Fruit fly (Drosophila melanogaster) whole organism, embryonic: ENCODE data around the gene spz3.

Experiments used
- CG10147 ChIP-seq: fragments of 200-800 bp; sonication (Bioruptor generic); optimal IDR thresholded peaks from 2 replicates; lab custom pipeline; 2019; ENCODE audit warnings: missing biosample characterization, mild to moderate bottlenecking, missing genetic modification characterization, moderate library complexity
- CG10321 ChIP-seq: fragments of 200-800 bp; sonication (Bioruptor generic); IDR thresholded peaks from 2 replicates; pipeline ENCODE4 v1.3.6; 2022; ENCODE audit warnings: missing biosample characterization, missing genetic modification characterization
- CG12071 ChIP-seq: fragments of 200-800 bp; sonication (Bioruptor generic); optimal IDR thresholded peaks from 3 replicates; lab custom pipeline; 2018; ENCODE audit warnings: missing biosample characterization, mild to moderate bottlenecking, missing genetic modification characterization
- CG12104 ChIP-seq: fragments of 200-800 bp; sonication (Bioruptor generic); optimal IDR thresholded peaks from 3 replicates; lab custom pipeline; 2016; ENCODE audit warnings: missing biosample characterization, missing genetic modification characterization
- CG12155 ChIP-seq: fragments of 200-800 bp; sonication (Bioruptor generic); optimal IDR thresholded peaks from 3 replicates; lab custom pipeline; 2016; ENCODE audit warnings: missing biosample characterization, missing genetic modification characterization
- CG13123 ChIP-seq: fragments of 200-800 bp; sonication (Bioruptor generic); optimal IDR thresholded peaks from 2 replicates; lab custom pipeline; 2016; ENCODE audit warnings: missing biosample characterization, missing genetic modification characterization
- CG14667 ChIP-seq: fragments of 200-800 bp; sonication (Bioruptor generic); IDR thresholded peaks from 2 replicates; pipeline ENCODE4 v1.3.6; 2022; ENCODE audit warnings: missing biosample characterization, missing genetic modification characterization
- CG14710 ChIP-seq: fragments of 200-800 bp; sonication (Bioruptor generic); optimal IDR thresholded peaks from 3 replicates; lab custom pipeline; 2019; ENCODE audit warnings: missing biosample characterization, mild to moderate bottlenecking, missing genetic modification characterization, moderate library complexity
- CG14965 ChIP-seq: fragments of 200-800 bp; sonication (Bioruptor generic); optimal IDR thresholded peaks from 2 replicates; lab custom pipeline; 2016; ENCODE audit warnings: missing biosample characterization, missing genetic modification characterization, borderline replicate concordance
- CG15269 ChIP-seq: fragments of 200-800 bp; sonication (Bioruptor generic); optimal IDR thresholded peaks from 2 replicates; lab custom pipeline; 2018; ENCODE audit warnings: missing biosample characterization, mild to moderate bottlenecking, missing genetic modification characterization, moderate library complexity
- CG16779 ChIP-seq: fragments of 200-800 bp; sonication (Bioruptor generic); IDR thresholded peaks from 2 replicates; pipeline ENCODE4 v1.3.6; 2022; ENCODE audit warnings: missing biosample characterization, missing genetic modification characterization
- CG17361 ChIP-seq: fragments of 200-800 bp; sonication (Bioruptor generic); IDR thresholded peaks from 3 replicates; pipeline ENCODE4 v1.3.6; 2022; ENCODE audit warnings: missing biosample characterization, missing genetic modification characterization
- CG17385 ChIP-seq: fragments of 200-800 bp; sonication (Bioruptor generic); optimal IDR thresholded peaks from 3 replicates; lab custom pipeline; 2018; ENCODE audit warnings: missing biosample characterization, mild to moderate bottlenecking, missing genetic modification characterization
- CG17829 ChIP-seq: fragments of 200-800 bp; optimal IDR thresholded peaks from 2 replicates; lab custom pipeline; 2019; ENCODE audit warnings: missing biosample characterization, mild to moderate bottlenecking, missing genetic modification characterization, moderate library complexity
- CG1832 ChIP-seq: fragments of 200-800 bp; sonication (Bioruptor generic); optimal IDR thresholded peaks from 2 replicates; lab custom pipeline; 2017; ENCODE audit warnings: missing biosample characterization, mild to moderate bottlenecking, missing genetic modification characterization, inconsistent platforms
- CG2202 ChIP-seq: fragments of 200-800 bp; sonication (Bioruptor generic); optimal IDR thresholded peaks from 2 replicates; lab custom pipeline; 2018; ENCODE audit warnings: missing biosample characterization, mild to moderate bottlenecking, missing genetic modification characterization
- CG33213 ChIP-seq: fragments of 200-800 bp; sonication (Bioruptor generic); optimal IDR thresholded peaks from 3 replicates; lab custom pipeline; 2016; ENCODE audit warnings: missing biosample characterization, missing genetic modification characterization
- CG3407 ChIP-seq: fragments of 200-800 bp; sonication (Bioruptor generic); optimal IDR thresholded peaks from 2 replicates; lab custom pipeline; 2018; ENCODE audit warnings: missing biosample characterization, mild to moderate bottlenecking, missing genetic modification characterization
- CG4328 ChIP-seq: fragments of 200-800 bp; sonication (Bioruptor generic); optimal IDR thresholded peaks from 3 replicates; lab custom pipeline; 2017; ENCODE audit warnings: missing biosample characterization, missing genetic modification reagents, missing genetic modification characterization
- CG4617 ChIP-seq: fragments of 200-800 bp; sonication (Bioruptor generic); optimal IDR thresholded peaks from 3 replicates; lab custom pipeline; 2016; ENCODE audit warnings: missing biosample characterization, missing genetic modification characterization, borderline replicate concordance
- CG6683 ChIP-seq: fragments of 200-800 bp; sonication (Bioruptor generic); optimal IDR thresholded peaks from 2 replicates; lab custom pipeline; 2017; ENCODE audit warnings: missing biosample characterization, mild to moderate bottlenecking, missing genetic modification characterization, missing genetic modification reagents
- CG7372 ChIP-seq: fragments of 200-800 bp; sonication (Bioruptor generic); IDR thresholded peaks from 2 replicates; pipeline ENCODE4 v1.3.6; 2022; ENCODE audit warnings: missing biosample characterization, missing genetic modification characterization
- CTCF ChIP-seq: fragments of 200-800 bp; sonication (Bioruptor generic); optimal IDR thresholded peaks from 2 replicates; lab custom pipeline; 2017; ENCODE audit warnings: missing biosample characterization, mild to moderate bottlenecking, missing genetic modification characterization, moderate library complexity
- CoRest ChIP-seq: fragments of 200-800 bp; sonication (Bioruptor generic); optimal IDR thresholded peaks from 3 replicates; lab custom pipeline; 2018; ENCODE audit warnings: missing biosample characterization, mild to moderate bottlenecking, missing genetic modification characterization, moderate library complexity
- Dek ChIP-seq: fragments of 200-800 bp; sonication (Bioruptor generic); optimal IDR thresholded peaks from 3 replicates; lab custom pipeline; 2019; ENCODE audit warnings: missing biosample characterization, mild to moderate bottlenecking, missing genetic modification characterization, moderate library complexity
- H2.0 ChIP-seq: fragments of 200-800 bp; sonication (Bioruptor generic); IDR thresholded peaks from 2 replicates; pipeline ENCODE4 v1.3.6; 2022; ENCODE audit warnings: missing biosample characterization, missing genetic modification characterization
- HLH4C ChIP-seq: fragments of 200-800 bp; sonication (Bioruptor generic); IDR thresholded peaks from 3 replicates; pipeline ENCODE4 v1.3.6; 2022; ENCODE audit warnings: missing biosample characterization, missing genetic modification characterization; ENCODE audit not compliant: partially characterized antibody
- HLHmδ ChIP-seq: fragments of 200-800 bp; sonication (Bioruptor generic); optimal IDR thresholded peaks from 2 replicates; lab custom pipeline; 2018; ENCODE audit warnings: missing biosample characterization, mild to moderate bottlenecking, missing genetic modification characterization, moderate library complexity
- Hmx ChIP-seq: fragments of 200-800 bp; sonication (Bioruptor generic); optimal IDR thresholded peaks from 2 replicates; lab custom pipeline; 2016; ENCODE audit warnings: missing biosample characterization, missing genetic modification characterization
- Mad ChIP-seq: fragments of 200-800 bp; sonication (Bioruptor generic); optimal IDR thresholded peaks from 2 replicates; lab custom pipeline; 2016; ENCODE audit warnings: missing biosample characterization, missing genetic modification characterization
- Mes4 ChIP-seq: fragments of 200-800 bp; sonication (Bioruptor generic); optimal IDR thresholded peaks from 2 replicates; lab custom pipeline; 2016; ENCODE audit warnings: missing biosample characterization, missing genetic modification characterization
- NC2β ChIP-seq: fragments of 200-800 bp; sonication (Bioruptor generic); optimal IDR thresholded peaks from 2 replicates; lab custom pipeline; 2016; ENCODE audit warnings: missing biosample characterization, missing genetic modification characterization
- NK7.1 ChIP-seq: fragments of 200-800 bp; sonication (Bioruptor generic); optimal IDR thresholded peaks from 3 replicates; lab custom pipeline; 2016; ENCODE audit warnings: missing biosample characterization, missing genetic modification characterization
- Poxn ChIP-seq: fragments of 200-800 bp; sonication (Bioruptor generic); IDR thresholded peaks from 2 replicates; pipeline ENCODE4 v1.3.6; 2022; ENCODE audit warnings: missing biosample characterization, missing genetic modification characterization
- Sry-δ ChIP-seq: fragments of 200-800 bp; sonication (Bioruptor generic); optimal IDR thresholded peaks from 2 replicates; lab custom pipeline; 2016; ENCODE audit warnings: missing biosample characterization, missing genetic modification characterization
- Taf1 ChIP-seq: fragments of 200-800 bp; sonication (Bioruptor generic); IDR thresholded peaks from 2 replicates; pipeline ENCODE4 v1.3.6; 2022; ENCODE audit warnings: missing biosample characterization, missing genetic modification characterization
- Tbp ChIP-seq: fragments of >200 bp; optimal IDR thresholded peaks from 2 replicates; lab custom pipeline; 2018; ENCODE audit warnings: missing biosample characterization, missing genetic modification characterization
- Xrp1 ChIP-seq: fragments of 200-800 bp; sonication (Bioruptor generic); IDR thresholded peaks from 2 replicates; pipeline ENCODE4 v1.3.6; 2022; ENCODE audit warnings: missing biosample characterization, missing genetic modification characterization
- amos ChIP-seq: fragments of 200-800 bp; sonication (Bioruptor generic); IDR thresholded peaks from 2 replicates; pipeline ENCODE4 v1.3.6; 2022; ENCODE audit warnings: missing biosample characterization, missing genetic modification characterization; ENCODE audit not compliant: partially characterized antibody
- crol ChIP-seq: fragments of 200-800 bp; sonication (Bioruptor generic); IDR thresholded peaks from 2 replicates; pipeline ENCODE4 v1.3.6; 2022; ENCODE audit warnings: missing biosample characterization, missing genetic modification characterization
- en ChIP-seq: fragments of 200-800 bp; sonication (Bioruptor generic); optimal IDR thresholded peaks from 2 replicates; lab custom pipeline; 2016; ENCODE audit warnings: missing biosample characterization, missing genetic modification characterization
- gcm ChIP-seq: fragments of 200-800 bp; sonication (Bioruptor generic); optimal IDR thresholded peaks from 2 replicates; lab custom pipeline; 2019; ENCODE audit warnings: missing biosample characterization, mild to moderate bottlenecking, missing genetic modification characterization, moderate library complexity
- ham ChIP-seq: fragments of 200-800 bp; sonication (Bioruptor generic); IDR thresholded peaks from 2 replicates; pipeline ENCODE4 v1.3.6; 2022; ENCODE audit warnings: missing biosample characterization, missing genetic modification characterization
- hb ChIP-seq: fragments of 200-800 bp; sonication (Bioruptor generic); IDR thresholded peaks from 3 replicates; pipeline ENCODE4 v1.3.6; 2022; ENCODE audit warnings: missing biosample characterization, missing genetic modification characterization; ENCODE audit not compliant: partially characterized antibody
- lilli ChIP-seq: fragments of 200-800 bp; sonication (Bioruptor generic); optimal IDR thresholded peaks from 3 replicates; lab custom pipeline; 2016; ENCODE audit warnings: missing biosample characterization, missing genetic modification characterization
- nom ChIP-seq: fragments of 200-800 bp; sonication (Bioruptor generic); optimal IDR thresholded peaks from 2 replicates; lab custom pipeline; 2017; ENCODE audit warnings: missing biosample characterization, missing genetic modification characterization, mild to moderate bottlenecking, moderate library complexity, missing genetic modification reagents
- onecut ChIP-seq: fragments of 200-800 bp; sonication (Bioruptor generic); IDR thresholded peaks from 2 replicates; pipeline ENCODE4 v1.3.6; 2022; ENCODE audit warnings: missing biosample characterization, missing genetic modification characterization
- twi ChIP-seq: fragments of 200-800 bp; optimal IDR thresholded peaks from 2 replicates; lab custom pipeline; 2019; ENCODE audit warnings: missing biosample characterization, mild to moderate bottlenecking, missing genetic modification characterization, moderate library complexity
- unpg ChIP-seq: fragments of 200-800 bp; sonication (Bioruptor generic); optimal IDR thresholded peaks from 3 replicates; lab custom pipeline; 2018; ENCODE audit warnings: missing biosample characterization, mild to moderate bottlenecking, missing genetic modification characterization, moderate library complexity
- vnd ChIP-seq: fragments of 200-800 bp; sonication (Bioruptor generic); IDR thresholded peaks from 3 replicates; pipeline ENCODE4 v1.3.6; 2022; ENCODE audit warnings: missing biosample characterization, missing genetic modification characterization; ENCODE audit not compliant: partially characterized antibody
- z ChIP-seq: fragments of 200-800 bp; sonication (Bioruptor generic); IDR thresholded peaks from 3 replicates; pipeline ENCODE4 v1.3.6; 2022; ENCODE audit warnings: missing biosample characterization, missing genetic modification characterization

The spz3 gene

DNA sequence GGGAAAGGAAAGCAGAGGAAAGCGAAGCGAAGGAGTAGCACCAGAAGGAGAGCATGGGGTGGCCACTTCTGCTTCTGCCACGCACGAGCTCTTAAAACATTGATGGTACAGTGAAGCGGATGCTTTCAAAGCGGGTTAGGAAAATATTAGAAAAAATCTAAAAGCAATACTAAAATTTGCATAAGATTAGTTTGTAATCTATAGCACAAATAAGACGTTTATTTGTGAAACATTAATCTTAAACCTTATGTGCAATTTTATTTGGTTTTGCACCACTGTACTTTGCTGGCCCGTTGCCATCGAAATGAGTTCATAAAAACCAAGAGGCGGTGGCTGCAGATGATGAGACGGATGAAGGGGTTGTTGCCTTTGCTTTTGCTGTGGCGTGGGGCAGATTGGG, 46.0 kb upstream of the spz3 start (continued):
- peak; percentile 83 for TF ChIP-seq CG17829
- TF ChIP-seq CG17361 (GFP tag; lab: Robert Waterston, UW): peak; percentile 86
- peak; percentile 46 for TF ChIP-seq CG10321 (GFP tag; lab: Robert Waterston, UW)
- TF ChIP-seq CG16779 (GFP tag; lab: Robert Waterston, UW): no peak
- peak; percentile 88 for TF ChIP-seq CG17385 (GFP tag; lab: Kevin White, UChicago)
- no peak for TF ChIP-seq hb (GFP tag; lab: Robert Waterston, UW)
- TF ChIP-seq amos (GFP tag; lab: Robert Waterston, UW): no peak
- TF ChIP-seq HLH4C: 0 out of 3 replicates have a peak, but pooled peaks have one; percentile 30
- peak; percentile 87 for TF ChIP-seq nom
- peak; percentile 39 for TF ChIP-seq crol
- TF ChIP-seq Taf1 (GFP tag; lab: Robert Waterston, UW): peak; percentile 70
- peak; percentile 74 for TF ChIP-seq en (GFP tag; lab: Kevin White, UChicago)
- TF ChIP-seq Poxn (GFP tag; lab: Robert Waterston, UW): peak; percentile 18; the same call in 1 of the 2 replicates
- peak; percentile 92 for TF ChIP-seq CG15269
- TF ChIP-seq Mad (GFP tag; lab: Kevin White, UChicago): peak; percentile 53
- TF ChIP-seq CG13123 (GFP tag; lab: Kevin White, UChicago): peak; percentile 13
- peak; percentile 54 for TF ChIP-seq CTCF (GFP tag; lab: Kevin White, UChicago)
- peak; percentile 87 for TF ChIP-seq CG12071 (GFP tag; lab: Kevin White, UChicago)
- TF ChIP-seq CG12104 (GFP tag; lab: Kevin White, UChicago): peak; percentile 68
- TF ChIP-seq CG10147 (GFP tag; lab: Kevin White, UChicago): peak; percentile 81
- peak; percentile 64 for TF ChIP-seq twi (tag; lab: Kevin White, UChicago)
- TF ChIP-seq CG4328 (GFP tag; lab: Kevin White, UChicago): peak; percentile 70
- TF ChIP-seq Tbp: no peak
- peak; percentile 80 for TF ChIP-seq NK7.1
- TF ChIP-seq CG14710: peak; percentile 74
- 0 out of 3 replicates have a peak, but pooled peaks have one; percentile 52 for TF ChIP-seq z
- TF ChIP-seq Hmx (GFP tag; lab: Kevin White, UChicago): no peak
- TF ChIP-seq CG1832 (GFP tag; lab: Kevin White, UChicago): no peak
- TF ChIP-seq ham (GFP tag; lab: Robert Waterston, UW): 0 out of 2 replicates have a peak, but pooled peaks have one; percentile 51
- TF ChIP-seq gcm: peak; percentile 76
- peak; percentile 86 for TF ChIP-seq H2.0 (GFP tag; lab: Robert Waterston, UW)
- TF ChIP-seq CG6683: peak; percentile 87
- TF ChIP-seq vnd: peak; percentile 46; the same call in 1 of the 3 replicates
- TF ChIP-seq CG7372 (GFP tag; lab: Robert Waterston, UW): peak; percentile 89
- TF ChIP-seq Xrp1 (GFP tag; lab: Robert Waterston, UW): peak; percentile 93
- peak; percentile 92 for TF ChIP-seq unpg (GFP tag; lab: Kevin White, UChicago)
- peak; percentile 86 for TF ChIP-seq CoRest (tag; lab: Kevin White, UChicago)
- peak; percentile 90 for TF ChIP-seq onecut (GFP tag; lab: Robert Waterston, UW)
- TF ChIP-seq CG4617 (GFP tag; lab: Kevin White, UChicago): peak; percentile 33
- TF ChIP-seq CG3407 (GFP tag; lab: Kevin White, UChicago): peak; percentile 75
- TF ChIP-seq NC2β: peak; percentile 76
- TF ChIP-seq CG2202: peak; percentile 51
- peak; percentile 79 for TF ChIP-seq Dek (tag; lab: Kevin White, UChicago)
- TF ChIP-seq CG14965 (GFP tag; lab: Kevin White, UChicago): peak; percentile 33
- peak; percentile 52 for TF ChIP-seq Sry-δ (GFP tag; lab: Kevin White, UChicago)
- TF ChIP-seq Mes4: peak; percentile 73
- TF ChIP-seq HLHmδ (GFP tag; lab: Kevin White, UChicago): no peak
- TF ChIP-seq CG14667 (GFP tag; lab: Robert Waterston, UW): peak; percentile 83
- peak; percentile 83 for TF ChIP-seq lilli (GFP tag; lab: Kevin White, UChicago)
- TF ChIP-seq CG33213 (GFP tag; lab: Kevin White, UChicago): peak; percentile 75
- peak; percentile 70 for TF ChIP-seq CG12155
